Fruit fly (Drosophila melanogaster): ENCODE measurements around the gene Zw.
A peak's percentile ranks its signal among the peaks of the same experiment; 100 is the strongest.

DNA sequence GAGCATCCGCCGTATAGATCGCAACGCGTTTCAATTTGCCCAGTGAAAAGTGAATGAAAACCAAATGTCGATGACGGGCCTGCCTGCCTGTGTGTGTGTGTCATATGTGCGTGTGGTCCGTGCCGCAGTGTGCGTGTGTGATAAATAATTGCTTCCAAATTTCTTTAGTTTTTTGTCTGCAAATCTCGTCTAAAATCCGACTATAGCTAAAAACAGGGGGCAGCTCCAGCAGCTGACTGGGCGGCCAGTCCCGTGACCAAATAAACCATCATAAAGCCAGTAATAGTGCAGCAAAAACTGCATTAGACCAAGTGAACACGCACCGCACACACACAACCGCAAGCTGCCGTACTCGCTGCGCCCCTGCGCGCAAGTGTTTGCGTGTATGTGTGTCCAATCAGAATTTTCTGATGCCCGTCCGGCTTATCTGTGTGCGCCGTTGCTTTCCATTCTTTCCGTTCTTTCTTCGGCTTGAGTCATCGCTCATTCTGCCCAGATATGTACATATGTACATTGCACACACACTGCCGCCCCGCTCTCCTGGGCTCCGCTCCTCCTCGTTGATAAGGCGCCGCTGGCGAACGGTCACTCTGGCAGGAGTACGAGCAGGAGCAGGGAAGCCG, 30.3 kb downstream of the Zw start:
- no peak for TF ChIP-seq Hr39 (GFP tag; optimal IDR thresholded peaks at IDR 0.05)
- no peak for TF ChIP-seq Hr4 (GFP tag; optimal IDR thresholded peaks at IDR 0.05)
- TF ChIP-seq CG8632 (GFP tag; optimal IDR thresholded peaks at IDR 0.05) = no peak
- no peak for TF ChIP-seq CG10631 (GFP tag; optimal IDR thresholded peaks at IDR 0.05)
- peak; percentile 31 for TF ChIP-seq topi (GFP tag; optimal IDR thresholded peaks at IDR 0.05)
- TF ChIP-seq CG8319 (GFP tag; optimal IDR thresholded peaks at IDR 0.05) = no peak
- TF ChIP-seq esn (GFP tag; optimal IDR thresholded peaks at IDR 0.05) = peak; percentile 21
- no peak for TF ChIP-seq achi (GFP tag; optimal IDR thresholded peaks at IDR 0.05)
- TF ChIP-seq Hr38 (GFP tag; optimal IDR thresholded peaks at IDR 0.05) = no peak
- TF ChIP-seq Ets21C (GFP tag; optimal IDR thresholded peaks at IDR 0.05) = no peak
- 0 out of 3 replicates have a peak, but pooled peaks have one; percentile 24 for TF ChIP-seq CG6163 (GFP tag; IDR thresholded peaks at IDR 0.05)
- no peak for TF ChIP-seq Eip75B (GFP tag; optimal IDR thresholded peaks at IDR 0.05)
- no peak for TF ChIP-seq net (GFP tag; optimal IDR thresholded peaks at IDR 0.05)
- no peak for TF ChIP-seq CG6808 (GFP tag; optimal IDR thresholded peaks at IDR 0.05)
